Worm (Caenorhabditis elegans) whole organism, young adult: ENCODE data around the gene lgc-41.

Experiments
- F33H1.4 ChIP-seq: fragments of 200-800 bp; sonication (Bioruptor generic); IDR thresholded peaks from 2 replicates; pipeline ENCODE4 v1.3.6; 2022; ENCODE audit warnings: missing genetic modification reagents, missing genetic modification characterization, missing compliant biosample characterization
- F39B2.1 ChIP-seq: fragments of 200-800 bp; sonication (Bioruptor generic); IDR thresholded peaks from 2 replicates; pipeline ENCODE4 v1.3.6; 2022; ENCODE audit warnings: missing genetic modification reagents, missing genetic modification characterization, missing compliant biosample characterization
- F49E8.2 ChIP-seq: sonication (generic microtip); optimal IDR thresholded peaks from 3 replicates; lab custom pipeline; 2017; ENCODE audit warnings: missing genetic modification characterization, mild to moderate bottlenecking, missing compliant biosample characterization, antibody characterized with exemption, moderate library complexity; ENCODE audit not compliant: insufficient read depth
- T07F8.4 ChIP-seq: sonication (generic microtip); optimal IDR thresholded peaks from 2 replicates; lab custom pipeline; 2016; ENCODE audit warnings: mild to moderate bottlenecking, missing genetic modification characterization, moderate library complexity, missing compliant biosample characterization
- Y53F4B.3 ChIP-seq: fragments of 200-800 bp; sonication (Bioruptor generic); IDR thresholded peaks from 2 replicates; pipeline ENCODE4 v1.3.6; 2022; ENCODE audit warnings: missing genetic modification reagents, missing genetic modification characterization, missing compliant biosample characterization
- Y67H2A.10 ChIP-seq: fragments of 200-800 bp; sonication (Bioruptor generic); conservative IDR thresholded peaks from 2 replicates; pipeline ENCODE4 v1.3.6; 2022; ENCODE audit warnings: missing genetic modification reagents, missing genetic modification characterization, missing compliant biosample characterization
- Y79H2A.3 ChIP-seq: fragments of 200-800 bp; sonication (Bioruptor generic); conservative IDR thresholded peaks from 2 replicates; pipeline ENCODE4 v1.3.6; 2022; ENCODE audit warnings: missing genetic modification reagents, missing genetic modification characterization, missing compliant biosample characterization
- aptf-2 ChIP-seq: fragments of 200-800 bp; sonication (Bioruptor generic); conservative IDR thresholded peaks from 2 replicates; pipeline ENCODE4 v1.3.6; 2022; ENCODE audit warnings: missing genetic modification reagents, missing genetic modification characterization, missing compliant biosample characterization
- aptf-3 ChIP-seq: fragments of 200-800 bp; sonication (Bioruptor generic); IDR thresholded peaks from 2 replicates; pipeline ENCODE4 v1.3.6; 2022; ENCODE audit warnings: missing genetic modification characterization, missing compliant biosample characterization
- atf-7 ChIP-seq: sonication (generic microtip); optimal IDR thresholded peaks from 2 replicates; lab custom pipeline; 2017; ENCODE audit warnings: mild to moderate bottlenecking, missing genetic modification characterization, missing compliant biosample characterization
- athp-1 ChIP-seq: sonication (generic microtip); optimal IDR thresholded peaks from 2 replicates; lab custom pipeline; 2017; ENCODE audit warnings: mild to moderate bottlenecking, missing genetic modification characterization, missing compliant biosample characterization
- attf-5 ChIP-seq: fragments of 200-800 bp; sonication (Bioruptor generic); optimal IDR thresholded peaks from 2 replicates; lab custom pipeline; 2018; ENCODE audit warnings: mild to moderate bottlenecking, missing genetic modification characterization, missing compliant biosample characterization
- cebp-1 ChIP-seq, 2 experiments: fragments of 200-800 bp in 1 of 2; sonication (Bioruptor generic) in 1 of 2; sonication (generic microtip) in 1 of 2; IDR thresholded peaks in 1 of 2; optimal IDR thresholded peaks in 1 of 2; 2 replicates each; pipeline versions ENCODE4 v1.3.6 to Lab custom; 2017 to 2022; ENCODE audit warnings: missing compliant biosample characterization in 2 of 2, missing genetic modification characterization in 2 of 2, mild to moderate bottlenecking in 1 of 2, missing genetic modification reagents in 1 of 2, moderate library complexity in 1 of 2
- ceh-100 ChIP-seq: fragments of 200-800 bp; sonication (Bioruptor generic); IDR thresholded peaks from 2 replicates; pipeline ENCODE4 v1.3.6; 2022; ENCODE audit warnings: missing genetic modification reagents, missing genetic modification characterization, missing compliant biosample characterization
- ceh-91 ChIP-seq: fragments of 200-800 bp; sonication (Bioruptor generic); IDR thresholded peaks from 2 replicates; pipeline ENCODE4 v1.3.6; 2022; ENCODE audit warnings: missing genetic modification reagents, missing genetic modification characterization, missing compliant biosample characterization
- dox-1 ChIP-seq: fragments of 200-800 bp; sonication (Bioruptor generic); IDR thresholded peaks from 2 replicates; pipeline ENCODE4 v1.3.6; 2022; ENCODE audit warnings: missing genetic modification reagents, missing genetic modification characterization, missing compliant biosample characterization
- ekl-4 ChIP-seq: fragments of 200-800 bp; sonication (Bioruptor generic); IDR thresholded peaks from 2 replicates; pipeline ENCODE4 v1.3.6; 2022; ENCODE audit warnings: missing genetic modification reagents, missing genetic modification characterization, missing compliant biosample characterization
- ets-4 ChIP-seq: fragments of 200-800 bp; sonication (Bioruptor generic); optimal IDR thresholded peaks from 2 replicates; lab custom pipeline; 2018; ENCODE audit warnings: mild to moderate bottlenecking, missing genetic modification characterization, missing compliant biosample characterization
- hsf-1 ChIP-seq: fragments of 200-800 bp; sonication (Bioruptor generic); IDR thresholded peaks from 2 replicates; pipeline ENCODE4 v1.3.6; 2022; ENCODE audit warnings: missing genetic modification reagents, missing genetic modification characterization, missing compliant biosample characterization
- let-526 ChIP-seq: fragments of 200-800 bp; sonication (Bioruptor generic); IDR thresholded peaks from 2 replicates; pipeline ENCODE4 v1.3.6; 2022; ENCODE audit warnings: missing genetic modification reagents, missing genetic modification characterization, missing compliant biosample characterization
- let-607 ChIP-seq, 2 experiments: fragments of 200-800 bp in 1 of 2; sonication (Bioruptor generic) in 1 of 2; sonication (generic microtip) in 1 of 2; optimal IDR thresholded peaks; 2 replicates each; lab custom pipeline; 2016 to 2018; ENCODE audit warnings: mild to moderate bottlenecking in 2 of 2, missing compliant biosample characterization in 2 of 2, missing genetic modification characterization in 2 of 2, moderate library complexity in 2 of 2, missing genotype in 1 of 2
- lin-26 ChIP-seq: fragments of 200-800 bp; sonication (Bioruptor generic); IDR thresholded peaks from 2 replicates; pipeline ENCODE4 v1.3.6; 2022; ENCODE audit warnings: missing genetic modification reagents, missing genetic modification characterization, missing compliant biosample characterization
- lsl-1 ChIP-seq: fragments of 200-800 bp; sonication (Bioruptor generic); optimal IDR thresholded peaks from 2 replicates; lab custom pipeline; 2018; ENCODE audit warnings: mild to moderate bottlenecking, missing genetic modification characterization, moderate library complexity, missing compliant biosample characterization
- lsy-27 ChIP-seq: sonication (generic microtip); optimal IDR thresholded peaks from 2 replicates; lab custom pipeline; 2017; ENCODE audit warnings: missing genetic modification characterization, mild to moderate bottlenecking, missing compliant biosample characterization, antibody characterized with exemption, missing genotype, borderline replicate concordance; ENCODE audit not compliant: insufficient read depth
- nfya-2 ChIP-seq: fragments of 200-800 bp; sonication (Bioruptor generic); IDR thresholded peaks from 2 replicates; pipeline ENCODE4 v1.3.6; 2022; ENCODE audit warnings: missing genetic modification reagents, missing genetic modification characterization, missing compliant biosample characterization
- nhr-120 ChIP-seq: fragments of 200-800 bp; sonication (Bioruptor generic); IDR thresholded peaks from 2 replicates; pipeline ENCODE4 v1.3.6; 2022; ENCODE audit warnings: missing genetic modification characterization, missing compliant biosample characterization
- nhr-80 ChIP-seq: sonication (generic microtip); optimal IDR thresholded peaks from 2 replicates; lab custom pipeline; 2016; ENCODE audit warnings: missing genetic modification characterization, missing compliant biosample characterization
- rcor-1 ChIP-seq: fragments of 200-800 bp; sonication (Bioruptor generic); IDR thresholded peaks from 2 replicates; pipeline ENCODE4 v1.3.6; 2022; ENCODE audit warnings: missing genetic modification reagents, missing genetic modification characterization, missing compliant biosample characterization
- rpc-1 ChIP-seq, 2 experiments: fragments of 150-350 bp in 1 of 2; sonication (generic microtip) in 1 of 2; optimal IDR thresholded peaks; 2 replicates each; lab custom pipeline; 2014 to 2018; ENCODE audit warnings: missing biosample characterization in 1 of 2, missing genetic modification characterization in 1 of 2, missing genetic modification reagents in 1 of 2, missing genotype in 1 of 2
- sptf-2 ChIP-seq: fragments of 200-800 bp; sonication (Bioruptor generic); optimal IDR thresholded peaks from 2 replicates; lab custom pipeline; 2018; ENCODE audit warnings: mild to moderate bottlenecking, missing genetic modification characterization, missing compliant biosample characterization
- tbx-9 ChIP-seq: sonication (generic microtip); optimal IDR thresholded peaks from 2 replicates; lab custom pipeline; 2016; ENCODE audit warnings: borderline replicate concordance, missing genetic modification characterization, inconsistent platforms, missing compliant biosample characterization
- ztf-28 ChIP-seq: fragments of 200-800 bp; sonication (Bioruptor generic); IDR thresholded peaks from 2 replicates; pipeline ENCODE4 v1.3.6; 2022; ENCODE audit warnings: missing genetic modification reagents, missing genetic modification characterization, missing compliant biosample characterization

Gene lgc-41

DNA sequence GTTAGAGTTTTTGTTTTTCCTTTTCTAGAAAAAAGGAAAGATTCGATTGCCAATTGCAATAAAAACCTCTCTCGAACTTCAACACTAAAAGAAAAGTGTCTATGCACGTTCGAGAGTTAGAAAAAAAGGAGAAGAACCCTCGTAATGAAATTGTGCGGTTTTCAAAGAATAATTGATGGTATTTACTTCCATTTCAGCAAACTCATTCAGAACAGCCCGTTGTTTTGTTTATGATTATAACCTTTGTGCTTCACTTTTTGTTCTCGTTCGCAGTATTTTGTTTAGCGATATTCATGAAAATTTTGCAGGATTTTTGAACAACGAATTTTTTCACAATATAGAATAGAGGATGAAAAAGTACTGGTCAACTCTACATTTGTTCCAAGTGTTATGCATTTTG is at the start of gene lgc-41:
Gene lgc-41, plus strand, starts transcription at position 301 of the 400 bp plus-strand sequence.
- no peak for TF ChIP-seq lin-26 (GFP tag; lab: Robert Waterston, UW)
- TF ChIP-seq ets-4 (GFP tag; lab: Kevin White, UChicago) = no peak
- no peak for TF ChIP-seq nhr-120 (GFP tag; lab: Robert Waterston, UW)
- no peak for TF ChIP-seq ztf-28
- no peak for TF ChIP-seq nfya-2 (GFP tag; lab: Robert Waterston, UW)
- TF ChIP-seq ceh-91 (GFP tag; lab: Robert Waterston, UW) = no peak
- TF ChIP-seq F49E8.2 (tag; lab: Kevin White, UChicago) = no peak
- no peak for TF ChIP-seq Y67H2A.10 (GFP tag; lab: Robert Waterston, UW)
- no peak for TF ChIP-seq lsy-27 (tag; lab: Kevin White, UChicago)
- no peak for TF ChIP-seq attf-5 (GFP tag; lab: Kevin White, UChicago)
- no peak for TF ChIP-seq lsl-1 (GFP tag; lab: Kevin White, UChicago)
- no peak for TF ChIP-seq cebp-1 (GFP tag; IDR thresholded peaks at IDR 0.05; lab: Robert Waterston, UW)
- no peak for TF ChIP-seq cebp-1 (tag; optimal IDR thresholded peaks at IDR 0.05; lab: Kevin White, UChicago)
- TF ChIP-seq rcor-1 (GFP tag; lab: Robert Waterston, UW) = no peak
- no peak for TF ChIP-seq Y79H2A.3 (GFP tag; lab: Robert Waterston, UW)
- no peak for TF ChIP-seq ekl-4
- TF ChIP-seq T07F8.4 (tag; lab: Kevin White, UChicago) = no peak
- TF ChIP-seq F39B2.1 = no peak
- TF ChIP-seq atf-7 (tag; lab: Kevin White, UChicago) = no peak

DNA sequence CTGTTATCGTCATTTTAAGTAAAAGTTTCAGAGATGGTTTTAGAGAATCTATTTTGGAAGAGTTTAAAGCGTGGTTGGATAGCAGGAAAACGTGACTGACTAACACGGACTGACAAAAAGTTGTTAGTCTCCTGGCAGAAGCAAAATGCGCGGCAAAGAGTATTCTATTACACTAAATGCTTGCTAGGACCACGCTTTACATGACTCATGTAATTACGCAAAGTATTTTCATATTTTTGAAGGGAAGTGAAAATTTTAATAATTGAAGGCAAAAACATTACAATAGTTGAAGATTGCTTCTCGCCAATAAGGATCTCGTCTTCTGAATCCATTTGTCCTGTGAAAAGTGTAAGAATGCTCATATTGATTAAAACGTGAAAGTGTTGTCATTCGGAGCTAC is 47.9 kb upstream of the lgc-41 start, which contains the start of gene gur-3:
Gene gur-3, minus strand, starts transcription at position 101 of the 400 bp plus-strand sequence.
- TF ChIP-seq lsy-27 (tag; lab: Kevin White, UChicago) (no peak), athp-1 (no peak), Y53F4B.3 (GFP tag; lab: Robert Waterston, UW) (no peak), ceh-100 (GFP tag; lab: Robert Waterston, UW) (no peak), F33H1.4 (GFP tag; lab: Robert Waterston, UW) (no peak), sptf-2 (GFP tag; lab: Kevin White, UChicago) (no peak), aptf-2 (GFP tag; lab: Robert Waterston, UW) (no peak), lin-26 (GFP tag; lab: Robert Waterston, UW) (no peak), let-526 (no peak), rpc-1 (optimal IDR thresholded peaks at IDR 0.05; lab: Kevin White, UChicago) (no peak), rpc-1 (tag; optimal IDR thresholded peaks at IDR 0.05; lab: Kevin White, UChicago) (no peak), F39B2.1 (no peak), hsf-1 (GFP tag; lab: Robert Waterston, UW) (no peak), tbx-9 (no peak), aptf-3 (GFP tag; lab: Robert Waterston, UW) (no peak), nhr-80 (tag; lab: Kevin White, UChicago) (no peak)
- TF ChIP-seq, all 124 proteins: peak for 0

DNA sequence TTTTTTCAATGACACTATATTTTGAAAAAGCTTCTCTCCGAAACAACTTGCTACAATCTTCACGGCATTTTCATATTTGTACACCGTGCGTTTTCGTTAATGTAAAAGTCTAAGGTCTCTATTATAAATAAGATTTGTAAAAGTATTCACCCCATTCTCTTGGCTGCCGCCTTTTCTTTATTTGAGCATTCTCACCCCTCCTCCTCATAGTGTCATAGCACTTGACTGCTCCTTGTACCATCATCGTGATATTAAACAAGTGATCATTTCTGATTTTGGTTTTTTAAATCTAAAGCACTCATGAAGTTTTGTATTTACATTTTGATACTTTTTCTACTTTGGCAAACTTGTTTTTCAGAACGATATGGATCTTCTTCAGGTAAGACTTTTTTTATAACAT is 47.2 kb upstream of the lgc-41 start, which contains the start of gene ZC504.1:
Gene ZC504.1, plus strand, starts transcription at position 301 of the 400 bp plus-strand sequence.
- no peak for TF ChIP-seq rcor-1 (GFP tag; lab: Robert Waterston, UW)
- TF ChIP-seq let-607 (tag; optimal IDR thresholded peaks at IDR 0.05; lab: Kevin White, UChicago) = no peak
- no peak for TF ChIP-seq lsl-1 (GFP tag; lab: Kevin White, UChicago)
- no peak for TF ChIP-seq dox-1 (GFP tag; lab: Robert Waterston, UW)
- no peak for TF ChIP-seq attf-5 (GFP tag; lab: Kevin White, UChicago)
- no peak for TF ChIP-seq cebp-1 (GFP tag; IDR thresholded peaks at IDR 0.05; lab: Robert Waterston, UW)
- TF ChIP-seq cebp-1 (tag; optimal IDR thresholded peaks at IDR 0.05; lab: Kevin White, UChicago) = no peak
